Fruit fly (Drosophila melanogaster) whole organism, embryonic: ENCODE data around the gene Bruce.

Source experiments
- Atf-2 ChIP-seq: fragments of 200-800 bp; sonication (Bioruptor generic); optimal IDR thresholded peaks from 2 replicates; lab custom pipeline; 2016; ENCODE audit warnings: missing biosample characterization, missing genetic modification characterization
- B-H1 ChIP-seq: fragments of 200-800 bp; sonication (Bioruptor generic); IDR thresholded peaks from 3 replicates; pipeline ENCODE4 v1.3.6; 2022; ENCODE audit warnings: missing biosample characterization, missing genetic modification characterization
- C15 ChIP-seq: fragments of 200-800 bp; sonication (Bioruptor generic); IDR thresholded peaks from 3 replicates; pipeline ENCODE4 v1.3.6; 2022; ENCODE audit warnings: missing biosample characterization, missing genetic modification characterization
- CG11504 ChIP-seq: fragments of 200-800 bp; sonication (Bioruptor generic); optimal IDR thresholded peaks from 3 replicates; lab custom pipeline; 2019; ENCODE audit warnings: missing biosample characterization, mild to moderate bottlenecking, missing genetic modification characterization, moderate library complexity
- CG12071 ChIP-seq: fragments of 200-800 bp; sonication (Bioruptor generic); optimal IDR thresholded peaks from 3 replicates; lab custom pipeline; 2018; ENCODE audit warnings: missing biosample characterization, mild to moderate bottlenecking, missing genetic modification characterization
- CG13296 ChIP-seq: fragments of 200-800 bp; sonication (Bioruptor generic); optimal IDR thresholded peaks from 3 replicates; lab custom pipeline; 2018; ENCODE audit warnings: missing biosample characterization, mild to moderate bottlenecking, missing genetic modification characterization
- CG14441 ChIP-seq: fragments of 200-800 bp; sonication (Bioruptor generic); IDR thresholded peaks from 2 replicates; pipeline ENCODE4 v1.3.6; 2022; ENCODE audit warnings: missing biosample characterization, missing genetic modification characterization
- CG14965 ChIP-seq: fragments of 200-800 bp; sonication (Bioruptor generic); optimal IDR thresholded peaks from 2 replicates; lab custom pipeline; 2016; ENCODE audit warnings: missing biosample characterization, missing genetic modification characterization, borderline replicate concordance
- CG16863 ChIP-seq: fragments of 200-800 bp; sonication (Bioruptor generic); optimal IDR thresholded peaks from 3 replicates; lab custom pipeline; 2016; ENCODE audit warnings: missing biosample characterization, missing genetic modification characterization
- CG17912 ChIP-seq: fragments of 200-800 bp; sonication (Bioruptor generic); optimal IDR thresholded peaks from 2 replicates; lab custom pipeline; 2018; ENCODE audit warnings: missing biosample characterization, mild to moderate bottlenecking, missing genetic modification characterization
- CG3838 ChIP-seq: fragments of 200-800 bp; sonication (Bioruptor generic); optimal IDR thresholded peaks from 3 replicates; lab custom pipeline; 2016; ENCODE audit warnings: missing biosample characterization, missing genetic modification characterization
- CG42726 ChIP-seq: fragments of 200-800 bp; sonication (Bioruptor generic); IDR thresholded peaks from 2 replicates; pipeline ENCODE4 v1.3.6; 2022; ENCODE audit warnings: missing biosample characterization, missing genetic modification characterization; ENCODE audit not compliant: partially characterized antibody
- CG4424 ChIP-seq: fragments of 200-800 bp; sonication (Bioruptor generic); optimal IDR thresholded peaks from 3 replicates; lab custom pipeline; 2016; ENCODE audit warnings: missing biosample characterization, missing genetic modification characterization
- CG5180 ChIP-seq: fragments of 200-800 bp; sonication (Bioruptor generic); optimal IDR thresholded peaks from 3 replicates; lab custom pipeline; 2017; ENCODE audit warnings: missing biosample characterization, missing genetic modification characterization, mild to moderate bottlenecking, moderate library complexity, missing genetic modification reagents
- CG7745 ChIP-seq: fragments of 200-800 bp; sonication (Bioruptor generic); optimal IDR thresholded peaks from 2 replicates; lab custom pipeline; 2018; ENCODE audit warnings: missing biosample characterization, mild to moderate bottlenecking, missing genetic modification characterization, moderate library complexity
- CG7786 ChIP-seq: fragments of 200-800 bp; sonication (Bioruptor generic); optimal IDR thresholded peaks from 2 replicates; lab custom pipeline; 2016; ENCODE audit warnings: missing biosample characterization, missing genetic modification characterization
- CG9437 ChIP-seq: fragments of 200-800 bp; sonication (Bioruptor generic); optimal IDR thresholded peaks from 2 replicates; lab custom pipeline; 2018; ENCODE audit warnings: missing biosample characterization, mild to moderate bottlenecking, missing genetic modification characterization
- CG9932 ChIP-seq: fragments of 200-800 bp; sonication (Bioruptor generic); IDR thresholded peaks from 2 replicates; pipeline ENCODE4 v1.3.6; 2022; ENCODE audit warnings: missing biosample characterization, missing genetic modification characterization
- Dbx ChIP-seq: fragments of 200-800 bp; sonication (Bioruptor generic); IDR thresholded peaks from 3 replicates; pipeline ENCODE4 v1.3.6; 2022; ENCODE audit warnings: missing biosample characterization, missing genetic modification characterization
- Dp ChIP-seq: fragments of 200-800 bp; sonication (Bioruptor generic); optimal IDR thresholded peaks from 2 replicates; lab custom pipeline; 2018; ENCODE audit warnings: missing biosample characterization, mild to moderate bottlenecking, missing genetic modification characterization, moderate library complexity
- Dref ChIP-seq: fragments of 200-800 bp; sonication (Bioruptor generic); IDR thresholded peaks from 2 replicates; pipeline ENCODE4 v1.3.6; 2022; ENCODE audit warnings: missing biosample characterization, missing genetic modification characterization
- ERR ChIP-seq: fragments of 200-800 bp; sonication (Bioruptor generic); optimal IDR thresholded peaks from 2 replicates; lab custom pipeline; 2016; ENCODE audit warnings: missing biosample characterization, missing genetic modification characterization
- Ets97D ChIP-seq: fragments of 200-800 bp; sonication (Bioruptor generic); optimal IDR thresholded peaks from 3 replicates; lab custom pipeline; 2016; ENCODE audit warnings: missing biosample characterization, missing genetic modification characterization
- Gsc ChIP-seq: fragments of 200-800 bp; sonication (Bioruptor generic); IDR thresholded peaks from 2 replicates; pipeline ENCODE4 v1.3.6; 2022; ENCODE audit warnings: missing biosample characterization, missing genetic modification characterization
- Hr3 ChIP-seq: fragments of 200-800 bp; sonication (Bioruptor generic); optimal IDR thresholded peaks from 3 replicates; lab custom pipeline; 2016; ENCODE audit warnings: missing biosample characterization, missing genetic modification characterization
- Jarid2 ChIP-seq: fragments of 200-800 bp; sonication (Bioruptor generic); optimal IDR thresholded peaks from 3 replicates; lab custom pipeline; 2017; ENCODE audit warnings: mild to moderate bottlenecking, missing biosample characterization, missing genetic modification reagents, missing genetic modification characterization
- Lpt ChIP-seq: fragments of >200 bp; optimal IDR thresholded peaks from 2 replicates; lab custom pipeline; 2018; ENCODE audit warnings: missing biosample characterization, missing genetic modification characterization
- MESR4 ChIP-seq: fragments of 200-800 bp; sonication (Bioruptor generic); optimal IDR thresholded peaks from 2 replicates; lab custom pipeline; 2018; ENCODE audit warnings: missing biosample characterization, mild to moderate bottlenecking, missing genetic modification characterization, moderate library complexity
- Nf-YB ChIP-seq: fragments of 200-800 bp; sonication (Bioruptor generic); optimal IDR thresholded peaks from 3 replicates; lab custom pipeline; 2019; ENCODE audit warnings: missing biosample characterization, mild to moderate bottlenecking, missing genetic modification characterization, moderate library complexity
- Rfx ChIP-seq: fragments of 200-800 bp; sonication (Bioruptor generic); IDR thresholded peaks from 2 replicates; pipeline ENCODE4 v1.3.6; 2022; ENCODE audit warnings: missing biosample characterization, missing genetic modification characterization
- Usf ChIP-seq: fragments of 200-800 bp; sonication (Bioruptor generic); optimal IDR thresholded peaks from 2 replicates; lab custom pipeline; 2017; ENCODE audit warnings: missing genotype, missing biosample characterization, missing genetic modification characterization
- YL-1 ChIP-seq: fragments of 200-800 bp; sonication (Bioruptor generic); optimal IDR thresholded peaks from 3 replicates; lab custom pipeline; 2017; ENCODE audit warnings: missing biosample characterization, mild to moderate bottlenecking, missing genetic modification characterization
- ash1 ChIP-seq: fragments of 200-800 bp; sonication (Bioruptor generic); optimal IDR thresholded peaks from 2 replicates; lab custom pipeline; 2018; ENCODE audit warnings: missing biosample characterization, mild to moderate bottlenecking, missing genetic modification characterization
- az2 ChIP-seq: fragments of 200-800 bp; sonication (Bioruptor generic); optimal IDR thresholded peaks from 3 replicates; lab custom pipeline; 2016; ENCODE audit warnings: missing biosample characterization, missing genetic modification characterization
- cad ChIP-seq: fragments of >200 bp; optimal IDR thresholded peaks from 2 replicates; lab custom pipeline; 2017; ENCODE audit warnings: missing biosample characterization, missing genetic modification characterization
- chn ChIP-seq: fragments of 200-800 bp; sonication (Bioruptor generic); optimal IDR thresholded peaks from 2 replicates; lab custom pipeline; 2016; ENCODE audit warnings: missing biosample characterization, missing genetic modification characterization
- dimm ChIP-seq: fragments of 200-800 bp; sonication (Bioruptor generic); IDR thresholded peaks from 2 replicates; pipeline ENCODE4 v1.3.6; 2022; ENCODE audit warnings: missing biosample characterization, missing genetic modification characterization
- dm ChIP-seq: fragments of 200-800 bp; sonication (Bioruptor generic); optimal IDR thresholded peaks from 3 replicates; lab custom pipeline; 2016; ENCODE audit warnings: missing biosample characterization, missing genetic modification characterization
- dpn ChIP-seq, 2 experiments: fragments of 200-800 bp; sonication (Bioruptor generic); optimal IDR thresholded peaks; 3 replicates each; lab custom pipeline; 2016; ENCODE audit warnings: missing biosample characterization in 2 of 2, missing genetic modification characterization in 2 of 2
- gt ChIP-seq: fragments of 200-800 bp; sonication (Bioruptor generic); IDR thresholded peaks from 2 replicates; pipeline ENCODE4 v1.3.6; 2022; ENCODE audit warnings: missing biosample characterization, missing genetic modification characterization
- maf-S ChIP-seq: fragments of 200-800 bp; sonication (Bioruptor generic); optimal IDR thresholded peaks from 2 replicates; lab custom pipeline; 2016; ENCODE audit warnings: missing biosample characterization, missing genetic modification characterization
- ranshi ChIP-seq: fragments of 200-800 bp; sonication (Bioruptor generic); IDR thresholded peaks from 2 replicates; pipeline ENCODE4 v1.3.6; 2022; ENCODE audit warnings: missing biosample characterization, missing genetic modification characterization
- row ChIP-seq: fragments of 200-800 bp; sonication (Bioruptor generic); IDR thresholded peaks from 3 replicates; pipeline ENCODE4 v1.3.6; 2022; ENCODE audit warnings: missing biosample characterization, missing genetic modification characterization
- sens ChIP-seq: fragments of 200-800 bp; sonication (Bioruptor generic); peaks from one replicate; lab custom pipeline; 2016; ENCODE audit warnings: missing biosample characterization, missing genetic modification characterization
- sob ChIP-seq: fragments of 200-800 bp; sonication (Bioruptor generic); IDR thresholded peaks from 2 replicates; pipeline ENCODE4 v1.3.6; 2022; ENCODE audit warnings: missing biosample characterization, missing genetic modification characterization
- sr ChIP-seq: fragments of 200-800 bp; sonication (Bioruptor generic); IDR thresholded peaks from 3 replicates; pipeline ENCODE4 v1.3.6; 2022; ENCODE audit warnings: missing biosample characterization, missing genetic modification characterization
- sug ChIP-seq: fragments of 200-800 bp; optimal IDR thresholded peaks from 2 replicates; lab custom pipeline; 2019; ENCODE audit warnings: missing biosample characterization, mild to moderate bottlenecking, missing genetic modification characterization, moderate library complexity
- ttk ChIP-seq: fragments of 200-800 bp; sonication (Bioruptor generic); IDR thresholded peaks from 2 replicates; pipeline ENCODE4 v2.1.2; 2022; ENCODE audit warnings: missing biosample characterization, missing genetic modification characterization
- wor ChIP-seq: fragments of 200-800 bp; sonication (Bioruptor generic); IDR thresholded peaks from 2 replicates; pipeline ENCODE4 v1.3.6; 2022; ENCODE audit warnings: missing biosample characterization, missing genetic modification characterization
- yki ChIP-seq: fragments of >200 bp; optimal IDR thresholded peaks from 3 replicates; lab custom pipeline; 2018
- z ChIP-seq: fragments of 200-800 bp; sonication (Bioruptor generic); IDR thresholded peaks from 3 replicates; pipeline ENCODE4 v1.3.6; 2022; ENCODE audit warnings: missing biosample characterization, missing genetic modification characterization
- zfh2 ChIP-seq: fragments of 200-800 bp; sonication (Bioruptor generic); optimal IDR thresholded peaks from 2 replicates; lab custom pipeline; 2016; ENCODE audit warnings: missing biosample characterization, missing genetic modification characterization

The Bruce gene

DNA sequence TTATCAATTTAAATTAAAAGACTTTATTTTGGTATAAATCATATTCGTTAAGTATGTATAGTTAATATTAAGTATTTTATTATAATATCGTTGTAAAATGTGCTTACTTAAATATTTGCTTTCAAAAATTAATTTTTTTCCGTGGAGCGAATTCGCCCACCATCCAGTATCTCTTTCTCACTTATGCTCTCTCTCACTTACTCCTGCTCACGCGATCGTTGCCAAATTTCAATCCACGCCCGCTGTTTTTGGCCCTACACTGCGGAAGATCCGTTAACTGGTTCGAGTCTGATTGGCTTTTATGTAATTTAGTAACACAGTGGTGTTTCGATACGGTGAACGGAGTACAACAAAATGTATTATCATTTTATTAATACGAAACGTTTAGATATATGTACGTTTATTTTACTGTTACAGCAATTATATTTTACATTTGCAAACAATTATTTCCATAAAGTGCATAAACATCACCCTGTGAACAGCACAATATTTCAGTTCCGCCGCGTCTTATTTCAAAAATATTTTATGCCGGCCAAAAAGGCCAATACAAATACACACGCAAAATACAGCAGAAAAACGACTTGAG is 65.5 kb downstream of the Bruce start (continued):
- TF ChIP-seq Dbx (GFP tag; lab: Robert Waterston, UW): peak; percentile 88
- no peak for TF ChIP-seq Nf-YB (GFP tag; lab: Kevin White, UChicago)
- TF ChIP-seq sug (tag; lab: Kevin White, UChicago): peak; percentile 36
- TF ChIP-seq dimm (GFP tag; lab: Robert Waterston, UW): no peak
- TF ChIP-seq Atf-2: no peak
- peak; percentile 79 for TF ChIP-seq row (GFP tag; lab: Robert Waterston, UW)
- no peak; the same call in 2 of the 3 replicates for TF ChIP-seq C15 (GFP tag; lab: Robert Waterston, UW)
- no peak for TF ChIP-seq z (GFP tag; lab: Robert Waterston, UW)
- peak; percentile 40 for TF ChIP-seq ranshi (GFP tag; lab: Robert Waterston, UW)
- TF ChIP-seq CG12071: peak; percentile 48
- no peak for TF ChIP-seq CG14965 (GFP tag; lab: Kevin White, UChicago)
- peak; percentile 62 for TF ChIP-seq CG13296 (GFP tag; lab: Kevin White, UChicago)
- no peak for TF ChIP-seq yki (lab: Kevin White, UChicago)
- TF ChIP-seq zfh2 (GFP tag; lab: Kevin White, UChicago): peak; percentile 75
- peak; percentile 4 for TF ChIP-seq CG16863 (GFP tag; lab: Kevin White, UChicago)
- no peak for TF ChIP-seq YL-1 (GFP tag; lab: Kevin White, UChicago)
- TF ChIP-seq B-H1 (GFP tag; lab: Robert Waterston, UW): no peak; the same call in 1 of the 3 replicates
- TF ChIP-seq az2 (GFP tag; lab: Kevin White, UChicago): peak; percentile 45
- 0 out of 2 replicates have a peak, but pooled peaks have one; percentile 19 for TF ChIP-seq Dref (GFP tag; lab: Robert Waterston, UW)
- peak; percentile 29 for TF ChIP-seq Hr3
- no peak for TF ChIP-seq ERR
- TF ChIP-seq dpn (GFP tag; optimal IDR thresholded peaks at IDR 0.05; lab: Kevin White, UChicago): peak; percentile 32 to 56
- peak; percentile 68; the same call in 2 of the 3 replicates for TF ChIP-seq sr
- TF ChIP-seq CG14441 (GFP tag; lab: Robert Waterston, UW): peak; percentile 44
- TF ChIP-seq gt (GFP tag; lab: Robert Waterston, UW): no peak
- TF ChIP-seq CG17912 (GFP tag; lab: Kevin White, UChicago): no peak
- TF ChIP-seq CG11504 (tag; lab: Kevin White, UChicago): peak; percentile 67
- peak; percentile 25 for TF ChIP-seq chn (GFP tag; lab: Kevin White, UChicago)
- TF ChIP-seq MESR4 (GFP tag; lab: Kevin White, UChicago): no peak
- TF ChIP-seq CG3838 (GFP tag; lab: Kevin White, UChicago): no peak
- TF ChIP-seq Rfx: peak; percentile 85
- peak; percentile 29 for TF ChIP-seq Usf (GFP tag; lab: Kevin White, UChicago)
- TF ChIP-seq Ets97D (GFP tag; lab: Kevin White, UChicago): peak; percentile 27
- no peak for TF ChIP-seq Dp (GFP tag; lab: Kevin White, UChicago)
- peak; percentile 18 for TF ChIP-seq Jarid2 (GFP tag; lab: Kevin White, UChicago)
- TF ChIP-seq CG42726 (GFP tag; lab: Robert Waterston, UW): no peak
- TF ChIP-seq wor (GFP tag; lab: Robert Waterston, UW): peak; percentile 15; the same call in 1 of the 2 replicates
- TF ChIP-seq CG7786 (GFP tag; lab: Kevin White, UChicago): peak; percentile 63
- no peak for TF ChIP-seq cad (GFP tag; lab: Kevin White, UChicago)
- peak; percentile 16 for TF ChIP-seq CG9437 (GFP tag; lab: Kevin White, UChicago)
- peak; percentile 8 for TF ChIP-seq maf-S (GFP tag; lab: Kevin White, UChicago)
- peak; percentile 80 for TF ChIP-seq sob (GFP tag; lab: Robert Waterston, UW)
- TF ChIP-seq ttk (GFP tag; lab: Robert Waterston, UW): peak; percentile 47; the same call in 1 of the 2 replicates
- peak; percentile 44 for TF ChIP-seq CG4424
- TF ChIP-seq Lpt: no peak
- no peak for TF ChIP-seq ash1 (GFP tag; lab: Kevin White, UChicago)
- no peak for TF ChIP-seq CG7745 (tag; lab: Kevin White, UChicago)
- TF ChIP-seq Gsc (GFP tag; lab: Robert Waterston, UW): no peak
- peak; percentile 82 for TF ChIP-seq sens (GFP tag; lab: Kevin White, UChicago)
- TF ChIP-seq dm (GFP tag; lab: Kevin White, UChicago): peak; percentile 17
- TF ChIP-seq CG9932 (GFP tag; lab: Robert Waterston, UW): peak; percentile 82
- TF ChIP-seq CG5180: peak; percentile 21
